Worm (Caenorhabditis elegans): ENCODE results near the gene F28C1.3.

Gene F28C1.3

DNA sequence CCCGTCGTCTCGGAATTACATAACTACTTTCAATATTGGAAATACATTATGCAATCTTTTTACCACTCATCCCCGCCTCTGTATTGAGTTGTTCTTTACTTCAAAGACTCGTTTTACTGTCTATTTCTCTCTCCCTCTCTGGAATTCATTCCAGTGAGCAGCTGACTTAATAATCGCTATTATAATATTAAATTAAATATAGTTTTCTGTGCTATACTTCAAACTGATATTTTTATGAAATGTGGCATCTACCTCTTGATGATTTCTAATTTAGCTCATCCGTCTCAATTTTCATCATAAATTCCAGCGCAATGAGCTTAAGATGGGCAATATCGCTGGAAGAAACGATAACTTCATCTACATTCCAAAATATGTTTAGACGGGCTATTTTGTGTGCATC lies 35.0 kb downstream of the F28C1.3 start, which contains the start of gene T28H10.1:
TSS of gene T28H10.1 (plus strand) at position 301 of the 400 bp plus-strand sequence.
- TF ChIP-seq skn-1 (tag; optimal IDR thresholded peaks at IDR 0.05), result no peak
- TF ChIP-seq nhr-67 (tag; optimal IDR thresholded peaks at IDR 0.05), result no peak
- TF ChIP-seq nhr-11 (tag; optimal IDR thresholded peaks at IDR 0.05), result no peak
- TF ChIP-seq nhr-25 (tag; optimal IDR thresholded peaks at IDR 0.05), result no peak
- TF ChIP-seq pqm-1 (tag; optimal IDR thresholded peaks at IDR 0.05), result no peak
- no peak for TF ChIP-seq unc-62 (GFP tag; optimal IDR thresholded peaks at IDR 0.05)
- TF ChIP-seq sea-2 (GFP tag; optimal IDR thresholded peaks at IDR 0.05), result no peak
- TF ChIP-seq aly-2 (tag; optimal IDR thresholded peaks at IDR 0.05), result no peak
- TF ChIP-seq nhr-23 (tag; optimal IDR thresholded peaks at IDR 0.05), result no peak
- TF ChIP-seq nhr-28 (tag; optimal IDR thresholded peaks at IDR 0.05), result no peak
- TF ChIP-seq lin-15B (tag; optimal IDR thresholded peaks at IDR 0.05), result no peak
- no peak for TF ChIP-seq hmg-11 (tag; optimal IDR thresholded peaks at IDR 0.05)

DNA sequence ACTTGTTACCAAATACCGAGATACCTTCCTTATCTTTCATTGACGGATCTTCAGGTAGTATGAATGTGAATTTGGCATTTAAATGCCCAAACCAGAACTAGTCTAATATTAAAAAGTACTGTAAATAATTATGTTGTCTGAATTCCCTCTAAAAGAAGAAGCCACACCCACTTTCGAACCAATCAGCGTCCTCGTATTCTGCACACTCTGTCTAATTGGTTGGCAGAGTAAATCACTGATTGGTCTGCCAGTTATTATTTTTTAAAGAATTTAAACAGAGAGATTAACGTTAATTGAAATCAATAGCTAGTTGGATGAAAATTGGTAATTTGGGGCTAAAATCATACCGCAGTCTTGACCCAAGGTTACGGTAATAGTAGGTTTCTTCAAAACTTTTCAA lies 37.3 kb downstream of the F28C1.3 start:
- TF ChIP-seq nfya-1 (tag; optimal IDR thresholded peaks at IDR 0.05; ENCODE audit: insufficient read depth), result peak; percentile 54
- TF ChIP-seq snpc-4 (tag; optimal IDR thresholded peaks at IDR 0.05), result no peak

DNA sequence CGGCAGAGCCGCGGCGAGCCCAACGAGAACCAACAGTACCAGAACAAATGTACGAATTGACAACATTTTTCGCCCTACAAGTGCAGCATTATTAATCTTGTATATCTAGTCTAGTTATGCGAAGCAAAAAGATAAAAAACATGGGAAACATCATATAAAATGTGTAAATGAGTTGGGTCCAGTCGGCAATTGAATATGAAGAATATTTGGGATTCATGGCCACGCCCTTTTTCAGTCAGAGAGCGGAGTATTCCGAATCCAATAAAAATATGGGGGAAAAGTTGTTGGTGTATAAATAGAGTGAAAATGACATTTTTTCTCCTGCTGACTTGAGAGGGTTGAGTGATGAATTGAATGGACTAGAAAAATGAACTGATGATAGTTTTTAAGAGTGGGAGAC lies 37.7 kb downstream of the F28C1.3 start, which contains the start of gene nlp-46:
TSS of gene nlp-46 (minus strand) at position 101 of the 400 bp plus-strand sequence.
- TF ChIP-seq eor-1 (tag; optimal IDR thresholded peaks at IDR 0.05), result no peak
- no peak for TF ChIP-seq nhr-12 (tag; optimal IDR thresholded peaks at IDR 0.05)
- no peak for TF ChIP-seq nhr-237 (tag; optimal IDR thresholded peaks at IDR 0.05)
- TF ChIP-seq lsy-12 (tag; optimal IDR thresholded peaks at IDR 0.05), result no peak
- no peak for TF ChIP-seq nfya-1 (tag; optimal IDR thresholded peaks at IDR 0.05; ENCODE audit: insufficient read depth)
- no peak for TF ChIP-seq pqm-1 (tag; optimal IDR thresholded peaks at IDR 0.05)
- TF ChIP-seq jun-1 (tag; optimal IDR thresholded peaks at IDR 0.05), result no peak
- no peak for TF ChIP-seq egl-5 (tag; optimal IDR thresholded peaks at IDR 0.05)
- TF ChIP-seq mml-1 (tag; optimal IDR thresholded peaks at IDR 0.05), result no peak
- TF ChIP-seq fos-1 (tag; optimal IDR thresholded peaks at IDR 0.05), result no peak
- TF ChIP-seq daf-12 (tag; optimal IDR thresholded peaks at IDR 0.05), result no peak
- no peak for TF ChIP-seq hmg-11 (tag; optimal IDR thresholded peaks at IDR 0.05)
- no peak for TF ChIP-seq ztf-11 (tag; optimal IDR thresholded peaks at IDR 0.05)
- no peak for TF ChIP-seq nhr-76 (tag; optimal IDR thresholded peaks at IDR 0.05)
- TF ChIP-seq ceh-16 (tag; optimal IDR thresholded peaks at IDR 0.05), result no peak
- no peak for TF ChIP-seq zag-1 (tag; optimal IDR thresholded peaks at IDR 0.05)
- TF ChIP-seq elt-3 (tag; optimal IDR thresholded peaks at IDR 0.05), result no peak
- no peak for TF ChIP-seq ama-1 (optimal IDR thresholded peaks at IDR 0.05)
- no peak for TF ChIP-seq egl-27 (tag; optimal IDR thresholded peaks at IDR 0.05)
- no peak for TF ChIP-seq nhr-77 (tag; optimal IDR thresholded peaks at IDR 0.05)

DNA sequence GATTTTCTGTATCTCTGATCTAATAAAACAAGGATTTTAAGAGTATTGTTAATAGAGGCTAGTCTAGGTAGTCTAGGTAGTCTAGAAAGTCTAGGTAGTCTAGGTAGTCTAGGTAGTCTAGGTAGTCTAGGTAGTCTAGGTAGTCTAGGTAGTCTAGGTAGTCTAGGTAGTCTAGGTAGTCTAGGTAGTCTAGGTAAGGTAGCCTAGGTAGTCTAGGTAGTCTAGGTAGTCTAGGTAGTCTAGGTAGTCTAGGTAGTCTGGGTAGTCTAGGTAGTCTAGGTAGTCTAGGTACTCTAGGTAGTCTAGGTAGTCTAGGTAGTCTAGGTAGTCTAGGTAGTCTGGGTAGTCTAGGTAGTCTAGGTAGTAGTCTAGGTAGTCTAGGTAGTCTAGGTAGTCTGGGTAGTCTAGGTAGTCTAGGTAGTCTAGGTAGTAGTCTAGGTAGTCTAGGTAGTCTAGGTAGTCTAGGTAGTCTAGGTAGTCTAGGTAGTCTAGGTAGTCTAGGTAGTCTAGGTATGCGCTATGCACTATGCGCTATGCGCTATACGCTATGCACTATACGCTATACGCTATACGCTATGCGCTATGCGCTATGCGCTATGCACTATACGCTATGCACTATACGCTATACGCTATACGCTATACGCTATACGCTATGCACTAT lies 41.6 kb downstream of the F28C1.3 start:
- TF ChIP-seq nhr-237 (tag; optimal IDR thresholded peaks at IDR 0.05), result peak; percentile 41
- peak; percentile 83 for TF ChIP-seq nhr-43 (tag; optimal IDR thresholded peaks at IDR 0.05; ENCODE audit: poor library complexity, severe bottlenecking)

DNA sequence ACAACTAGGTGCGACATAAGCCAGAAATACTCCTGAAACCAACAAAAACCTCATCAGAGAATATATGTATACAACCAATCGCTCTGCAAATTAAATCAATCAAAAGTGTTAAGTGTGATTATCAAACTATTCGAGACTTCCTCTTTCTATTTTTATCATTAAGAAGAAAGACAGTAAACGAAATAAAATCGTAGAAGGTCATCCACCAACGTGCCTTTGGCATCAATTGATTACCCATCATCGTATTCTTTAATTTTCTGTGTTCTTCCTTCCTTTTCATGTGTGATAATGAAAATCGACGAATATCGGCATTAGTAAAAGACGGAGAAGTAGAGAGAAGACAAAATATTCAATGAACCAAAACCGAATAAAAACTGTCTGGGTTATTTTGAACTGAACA lies 43.5 kb downstream of the F28C1.3 start:
- TF ChIP-seq nhr-23 (tag; optimal IDR thresholded peaks at IDR 0.05) (peak; percentile 15), hmg-11 (tag; optimal IDR thresholded peaks at IDR 0.05) (no peak), elt-3 (tag; optimal IDR thresholded peaks at IDR 0.05) (no peak)

DNA sequence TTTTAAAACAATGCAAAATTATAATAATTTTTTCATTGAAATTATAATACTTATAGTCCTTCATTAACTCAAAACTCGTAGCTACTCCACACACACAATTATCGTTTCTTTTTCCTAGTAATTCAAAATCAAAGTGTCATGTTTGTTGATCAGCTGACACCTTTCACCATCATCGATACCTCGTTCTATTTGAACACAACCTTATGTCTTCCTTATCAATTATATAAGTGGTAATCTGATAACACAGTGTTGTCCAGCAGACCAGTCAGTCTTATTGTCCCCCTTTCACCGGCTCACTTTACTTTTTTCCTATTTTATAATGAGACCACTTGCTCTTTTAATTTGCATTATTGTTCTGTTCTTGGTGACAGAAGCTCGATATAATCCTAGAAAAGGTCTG lies 44.3 kb downstream of the F28C1.3 start, which contains the start of the genes T28H10.2 and lgmn-1:
TSS of gene T28H10.2 (minus strand) at position 177 of the 400 bp plus-strand sequence.
TSS of gene lgmn-1 (plus strand) at position 284 of the 400 bp plus-strand sequence.
- TF ChIP-seq snpc-4 (tag; optimal IDR thresholded peaks at IDR 0.05) (peak; percentile 1), jun-1 (tag; optimal IDR thresholded peaks at IDR 0.05) (peak; percentile 31), pqm-1 (tag; optimal IDR thresholded peaks at IDR 0.05) (peak; percentile 84), pha-4 (tag; optimal IDR thresholded peaks at IDR 0.05) (peak; percentile 53), elt-2 (tag; optimal IDR thresholded peaks at IDR 0.05) (peak; percentile 86), nhr-12 (tag; optimal IDR thresholded peaks at IDR 0.05) (no peak), ZK546.5 (tag; optimal IDR thresholded peaks at IDR 0.05) (no peak)
